Worm (Caenorhabditis elegans) whole organism, mixed stage, embryonic: ENCODE results near the gene str-159.

Source experiments
- M03D4.4 ChIP-seq: sonication (generic microtip); optimal IDR thresholded peaks from 2 replicates; lab custom pipeline; 2017; ENCODE audit warnings: mild to moderate bottlenecking, missing genetic modification characterization, missing compliant biosample characterization
- bed-3 ChIP-seq: fragments of 200-800 bp; sonication (Bioruptor generic); optimal IDR thresholded peaks from 3 replicates; lab custom pipeline; 2018; ENCODE audit warnings: mild to moderate bottlenecking, missing genetic modification characterization, moderate library complexity, missing compliant biosample characterization
- blmp-1 ChIP-seq: fragments of 150-350 bp; optimal IDR thresholded peaks from 2 replicates; lab custom pipeline; 2014; ENCODE audit warnings: missing biosample characterization, missing genetic modification characterization
- ceh-39 ChIP-seq: fragments of 150-350 bp; optimal IDR thresholded peaks from 2 replicates; lab custom pipeline; 2014; ENCODE audit warnings: missing biosample characterization, missing genetic modification characterization
- ceh-83 ChIP-seq: fragments of 200-800 bp; sonication (Bioruptor generic); optimal IDR thresholded peaks from 2 replicates; lab custom pipeline; 2018; ENCODE audit warnings: mild to moderate bottlenecking, missing genetic modification characterization, missing compliant biosample characterization
- ces-1 ChIP-seq: fragments of 150-350 bp; optimal IDR thresholded peaks from 2 replicates; lab custom pipeline; 2014; ENCODE audit warnings: missing biosample characterization, missing genetic modification reagents, missing genetic modification characterization
- cnd-1 ChIP-seq: fragments of 200-800 bp; sonication (Bioruptor generic); optimal IDR thresholded peaks from 2 replicates; lab custom pipeline; 2018; ENCODE audit warnings: mild to moderate bottlenecking, missing genetic modification characterization, missing compliant biosample characterization
- drap-1 ChIP-seq: fragments of 200-800 bp; sonication (Bioruptor generic); optimal IDR thresholded peaks from 3 replicates; lab custom pipeline; 2018; ENCODE audit warnings: mild to moderate bottlenecking, missing genetic modification characterization, missing compliant biosample characterization
- elt-1 ChIP-seq: sonication (generic microtip); optimal IDR thresholded peaks from 2 replicates; lab custom pipeline; 2017; ENCODE audit warnings: missing genetic modification characterization, mild to moderate bottlenecking, missing compliant biosample characterization, antibody characterized with exemption, moderate library complexity, borderline replicate concordance; ENCODE audit not compliant: insufficient read depth
- elt-3 ChIP-seq: fragments of 150-350 bp; optimal IDR thresholded peaks from 2 replicates; lab custom pipeline; 2014; ENCODE audit warnings: missing biosample characterization, missing genetic modification characterization
- ham-2 ChIP-seq: fragments of 200-800 bp; sonication (Bioruptor generic); optimal IDR thresholded peaks from 2 replicates; lab custom pipeline; 2018; ENCODE audit warnings: mild to moderate bottlenecking, missing genetic modification characterization, missing compliant biosample characterization
- hlh-1 ChIP-seq: fragments of 150-350 bp; optimal IDR thresholded peaks from 2 replicates; lab custom pipeline; 2014; ENCODE audit warnings: missing biosample characterization, missing genetic modification reagents, missing genetic modification characterization
- lin-13 ChIP-seq: fragments of 150-350 bp; optimal IDR thresholded peaks from 2 replicates; lab custom pipeline; 2014; ENCODE audit warnings: missing biosample characterization, missing genetic modification characterization
- lin-32 ChIP-seq: fragments of 200-800 bp; sonication (Bioruptor generic); optimal IDR thresholded peaks from 2 replicates; lab custom pipeline; 2018; ENCODE audit warnings: mild to moderate bottlenecking, missing genetic modification characterization, missing compliant biosample characterization
- lsy-2 ChIP-seq: fragments of 150-350 bp; optimal IDR thresholded peaks from 2 replicates; lab custom pipeline; 2014; ENCODE audit warnings: missing biosample characterization, missing genetic modification characterization
- mab-5 ChIP-seq: fragments of 150-350 bp; optimal IDR thresholded peaks from 2 replicates; lab custom pipeline; 2014; ENCODE audit warnings: missing biosample characterization, missing genetic modification characterization
- nhr-12 ChIP-seq: fragments of 150-350 bp; optimal IDR thresholded peaks from 2 replicates; lab custom pipeline; 2014; ENCODE audit warnings: missing biosample characterization, missing genetic modification characterization
- nhr-2 ChIP-seq: fragments of 150-350 bp; optimal IDR thresholded peaks from 2 replicates; lab custom pipeline; 2014; ENCODE audit warnings: missing biosample characterization, missing genetic modification characterization
- nhr-237 ChIP-seq: fragments of 150-350 bp; optimal IDR thresholded peaks from 2 replicates; lab custom pipeline; 2014; ENCODE audit warnings: missing biosample characterization, missing genetic modification characterization
- nhr-28 ChIP-seq: fragments of 150-350 bp; optimal IDR thresholded peaks from 2 replicates; lab custom pipeline; 2014; ENCODE audit warnings: missing biosample characterization, missing genetic modification characterization
- nhr-76 ChIP-seq: sonication (generic microtip); optimal IDR thresholded peaks from 2 replicates; lab custom pipeline; 2017; ENCODE audit warnings: missing biosample characterization, missing genetic modification characterization
- pha-4 ChIP-seq: fragments of 150-350 bp; optimal IDR thresholded peaks from 2 replicates; lab custom pipeline; 2018; ENCODE audit warnings: missing biosample characterization, missing genetic modification reagents, missing genetic modification characterization
- sem-2 ChIP-seq: fragments of 200-800 bp; sonication (Bioruptor generic); optimal IDR thresholded peaks from 2 replicates; lab custom pipeline; 2018; ENCODE audit warnings: mild to moderate bottlenecking, missing genetic modification characterization, missing compliant biosample characterization
- snpc-4 ChIP-seq: fragments of 150-350 bp; optimal IDR thresholded peaks from 2 replicates; lab custom pipeline; 2014; ENCODE audit warnings: missing biosample characterization, missing genetic modification characterization
- tbx-8 ChIP-seq: fragments of 200-800 bp; sonication (Bioruptor generic); optimal IDR thresholded peaks from 2 replicates; lab custom pipeline; 2018; ENCODE audit warnings: mild to moderate bottlenecking, missing genetic modification characterization, moderate library complexity, missing compliant biosample characterization
- unc-120 ChIP-seq: sonication (generic microtip); optimal IDR thresholded peaks from 2 replicates; lab custom pipeline; 2017; ENCODE audit warnings: missing genetic modification characterization, missing compliant biosample characterization; ENCODE audit not compliant: poor library complexity, severe bottlenecking
- unc-39 ChIP-seq: fragments of 150-350 bp; optimal IDR thresholded peaks from 2 replicates; lab custom pipeline; 2014; ENCODE audit warnings: missing biosample characterization, missing genetic modification characterization
- zip-8 ChIP-seq: fragments of 150-350 bp; optimal IDR thresholded peaks from 2 replicates; lab custom pipeline; 2014; ENCODE audit warnings: missing biosample characterization, missing genetic modification characterization
- ztf-11 ChIP-seq: fragments of 150-350 bp; optimal IDR thresholded peaks from 2 replicates; lab custom pipeline; 2014; ENCODE audit warnings: missing biosample characterization, missing genetic modification characterization

str-159 gene

ce11 chrIV:4909039-4909438, at the start of gene str-159:
TSS of gene str-159 (plus strand) at chrIV:4909339.
- no peak for TF ChIP-seq ceh-39 (tag; lab: Kevin White, UChicago)
- TF ChIP-seq cnd-1 (tag; lab: Kevin White, UChicago) = no peak
- no peak for TF ChIP-seq unc-120 (tag; lab: Kevin White, UChicago)
- no peak for TF ChIP-seq lin-32 (GFP tag; lab: Kevin White, UChicago)
- TF ChIP-seq hlh-1 = no peak
- TF ChIP-seq nhr-12 = no peak
- no peak for TF ChIP-seq ztf-11 (tag; lab: Kevin White, UChicago)
- TF ChIP-seq nhr-237 (tag; lab: Kevin White, UChicago) = no peak

- no peak for TF ChIP-seq nhr-76 (tag; lab: Kevin White, UChicago)
- no peak for TF ChIP-seq nhr-2 (tag; lab: Kevin White, UChicago)
- no peak for TF ChIP-seq cnd-1 (tag; lab: Kevin White, UChicago)
- no peak for TF ChIP-seq lsy-2 (tag; lab: Kevin White, UChicago)
- no peak for TF ChIP-seq ham-2 (GFP tag; lab: Kevin White, UChicago)
- no peak for TF ChIP-seq bed-3
- TF ChIP-seq nhr-28 (tag; lab: Kevin White, UChicago) = no peak
- no peak for TF ChIP-seq unc-39 (tag; lab: Kevin White, UChicago)
- no peak for TF ChIP-seq hlh-1
- TF ChIP-seq zip-8 (tag; lab: Kevin White, UChicago) = no peak
- no peak for TF ChIP-seq lin-32 (GFP tag; lab: Kevin White, UChicago)
- TF ChIP-seq ceh-83 = no peak
- TF ChIP-seq tbx-8 = no peak
- TF ChIP-seq sem-2 = no peak
- no peak for TF ChIP-seq mab-5 (tag; lab: Kevin White, UChicago)
- TF ChIP-seq drap-1 (GFP tag; lab: Kevin White, UChicago) = no peak
- no peak for TF ChIP-seq ces-1 (GFP tag; lab: Kevin White, UChicago)
These were observed 47.7 kb upstream of the str-159 start, which contains the start of the genes Y17G9A.4 and str-173 for ce11 chrIV:4861449-4861848. TSS of gene Y17G9A.4 (minus strand) at chrIV:4861549. TSS of gene str-173 (plus strand) at chrIV:4861773.

ce11 chrIV:4864524-4864923, 44.6 kb upstream of the str-159 start:
- TF ChIP-seq elt-1 (no peak), sem-2 (no peak), bed-3 (no peak), lin-13 (tag; lab: Kevin White, UChicago) (no peak)

- TF ChIP-seq M03D4.4 (tag; lab: Kevin White, UChicago) (no peak), nhr-12 (no peak), lsy-2 (tag; lab: Kevin White, UChicago) (no peak), nhr-237 (tag; lab: Kevin White, UChicago) (no peak), blmp-1 (tag; lab: Kevin White, UChicago) (no peak), unc-39 (tag; lab: Kevin White, UChicago) (no peak)
These were observed 42.5 kb upstream of the str-159 start for ce11 chrIV:4866599-4866998.

DNA sequence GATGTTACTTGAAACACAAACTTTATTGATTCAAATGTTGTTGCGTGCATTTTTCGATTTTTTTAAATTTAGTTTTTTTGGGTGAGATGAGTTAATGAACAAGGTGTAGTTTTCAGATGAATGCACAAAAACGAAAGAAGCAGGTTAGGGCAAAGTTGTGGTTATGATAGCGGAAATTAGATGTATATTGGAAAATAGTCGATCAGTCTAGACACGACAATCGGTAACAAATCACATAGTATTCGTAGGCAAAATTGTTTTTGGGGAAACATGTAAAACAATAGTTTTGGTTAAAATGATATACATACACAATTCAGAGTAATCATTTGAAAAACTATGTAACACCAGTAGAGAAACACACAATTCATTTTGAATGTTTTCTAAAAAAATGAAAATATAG, 41.5 kb upstream of the str-159 start, which contains the start of gene str-172:
Gene str-172 (minus strand): TSS at position 101 of the 400 bp plus-strand sequence.
- no peak for TF ChIP-seq sem-2
- TF ChIP-seq zip-8 (tag; lab: Kevin White, UChicago) = no peak
- TF ChIP-seq snpc-4 (tag; lab: Kevin White, UChicago) = no peak
- no peak for TF ChIP-seq ces-1 (GFP tag; lab: Kevin White, UChicago)
- no peak for TF ChIP-seq ztf-11 (tag; lab: Kevin White, UChicago)
- no peak for TF ChIP-seq elt-3 (tag; lab: Kevin White, UChicago)
- no peak for TF ChIP-seq pha-4 (tag; lab: Kevin White, UChicago)
- no peak for TF ChIP-seq hlh-1

- no peak for TF ChIP-seq lin-32 (GFP tag; lab: Kevin White, UChicago)
- no peak for TF ChIP-seq tbx-8
- TF ChIP-seq elt-3 (tag; lab: Kevin White, UChicago) = no peak
- TF ChIP-seq unc-39 (tag; lab: Kevin White, UChicago) = no peak
- TF ChIP-seq unc-120 (tag; lab: Kevin White, UChicago) = no peak
- no peak for TF ChIP-seq elt-1
- TF ChIP-seq lin-13 (tag; lab: Kevin White, UChicago) = no peak
- TF ChIP-seq sem-2 = no peak
- TF ChIP-seq ceh-83 = no peak
- TF ChIP-seq pha-4 (tag; lab: Kevin White, UChicago) = no peak
These were observed 38.6 kb upstream of the str-159 start, which contains the start of gene str-175 for ce11 chrIV:4870546-4870945. TSS of gene str-175 (minus strand) at chrIV:4870646.
